Worm (Caenorhabditis elegans) whole organism, midembryonic: Measurements from ENCODE around the gene ncl-1.

Source experiments
- T22C8.4 ChIP-seq: fragments of 200-800 bp; sonication (Bioruptor generic); IDR thresholded peaks from 2 replicates; pipeline ENCODE4 v1.3.6; 2022; ENCODE audit warnings: missing genetic modification characterization, missing compliant biosample characterization
- med-1 ChIP-seq: sonication (generic microtip); optimal IDR thresholded peaks from 2 replicates; lab custom pipeline; 2017; ENCODE audit warnings: missing genetic modification characterization, mild to moderate bottlenecking, missing compliant biosample characterization, antibody characterized with exemption, missing genetic modification reagents; ENCODE audit not compliant: insufficient read depth
- ref-1 ChIP-seq: fragments of 200-800 bp; sonication (Bioruptor generic); conservative IDR thresholded peaks from 2 replicates; pipeline ENCODE4 v1.3.6; 2022; ENCODE audit warnings: missing genetic modification reagents, missing genetic modification characterization, missing compliant biosample characterization
- ztf-23 ChIP-seq: fragments of 200-800 bp; sonication (Bioruptor generic); IDR thresholded peaks from 2 replicates; pipeline ENCODE4 v1.3.6; 2022; ENCODE audit warnings: missing genetic modification reagents, missing genetic modification characterization, missing compliant biosample characterization

DNA sequence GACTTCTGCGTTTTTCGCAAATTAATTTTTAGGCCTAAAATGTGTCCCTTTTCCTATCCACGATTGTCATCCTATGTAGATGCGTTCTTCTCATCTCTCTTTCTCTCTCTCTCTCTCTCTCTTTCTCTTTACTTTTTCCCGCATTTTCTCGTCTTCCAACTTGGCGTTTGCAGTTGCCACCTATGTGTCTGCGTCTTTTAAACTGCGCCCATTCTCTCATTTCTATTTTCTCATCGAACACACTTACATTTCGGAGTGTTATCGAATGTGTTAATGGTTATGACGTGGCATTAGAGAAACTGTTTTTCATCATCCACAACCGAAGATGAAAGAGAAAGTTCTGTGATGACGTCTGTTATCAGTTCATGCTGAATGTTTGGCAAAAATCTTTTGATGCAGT lies 9.0 kb downstream of the ncl-1 start:
- TF ChIP-seq ztf-23 (no peak), ref-1 (GFP tag; lab: Robert Waterston, UW) (no peak), med-1 (GFP tag; lab: Kevin White, UChicago) (no peak), T22C8.4 (no peak)
